Worm (Caenorhabditis elegans) whole organism, mixed stage, embryonic: ENCODE results near the gene F42A6.1.
"Not testable (repeated sequence)": the region's sequence is repeated elsewhere in the genome, so short reads cannot be mapped to it uniquely, and the experiment has no call there.

Experiments
- M03D4.4 ChIP-seq: sonication (generic microtip); optimal IDR thresholded peaks from 2 replicates; lab custom pipeline; 2017; ENCODE audit warnings: mild to moderate bottlenecking, missing genetic modification characterization, missing compliant biosample characterization
- bed-3 ChIP-seq: fragments of 200-800 bp; sonication (Bioruptor generic); optimal IDR thresholded peaks from 3 replicates; lab custom pipeline; 2018; ENCODE audit warnings: mild to moderate bottlenecking, missing genetic modification characterization, moderate library complexity, missing compliant biosample characterization
- blmp-1 ChIP-seq: fragments of 150-350 bp; optimal IDR thresholded peaks from 2 replicates; lab custom pipeline; 2014; ENCODE audit warnings: missing biosample characterization, missing genetic modification characterization
- ceh-39 ChIP-seq: fragments of 150-350 bp; optimal IDR thresholded peaks from 2 replicates; lab custom pipeline; 2014; ENCODE audit warnings: missing biosample characterization, missing genetic modification characterization
- ceh-43 ChIP-seq: fragments of 200-800 bp; sonication (Bioruptor generic); optimal IDR thresholded peaks from 2 replicates; lab custom pipeline; 2018; ENCODE audit warnings: mild to moderate bottlenecking, missing genetic modification characterization, moderate library complexity, missing compliant biosample characterization
- ceh-83 ChIP-seq: fragments of 200-800 bp; sonication (Bioruptor generic); optimal IDR thresholded peaks from 2 replicates; lab custom pipeline; 2018; ENCODE audit warnings: mild to moderate bottlenecking, missing genetic modification characterization, missing compliant biosample characterization
- ces-1 ChIP-seq: fragments of 150-350 bp; optimal IDR thresholded peaks from 2 replicates; lab custom pipeline; 2014; ENCODE audit warnings: missing biosample characterization, missing genetic modification reagents, missing genetic modification characterization
- cnd-1 ChIP-seq: fragments of 200-800 bp; sonication (Bioruptor generic); optimal IDR thresholded peaks from 2 replicates; lab custom pipeline; 2018; ENCODE audit warnings: mild to moderate bottlenecking, missing genetic modification characterization, missing compliant biosample characterization
- drap-1 ChIP-seq: fragments of 200-800 bp; sonication (Bioruptor generic); optimal IDR thresholded peaks from 3 replicates; lab custom pipeline; 2018; ENCODE audit warnings: mild to moderate bottlenecking, missing genetic modification characterization, missing compliant biosample characterization
- elt-1 ChIP-seq: sonication (generic microtip); optimal IDR thresholded peaks from 2 replicates; lab custom pipeline; 2017; ENCODE audit warnings: missing genetic modification characterization, mild to moderate bottlenecking, missing compliant biosample characterization, antibody characterized with exemption, moderate library complexity, borderline replicate concordance; ENCODE audit not compliant: insufficient read depth
- elt-3 ChIP-seq: fragments of 150-350 bp; optimal IDR thresholded peaks from 2 replicates; lab custom pipeline; 2014; ENCODE audit warnings: missing biosample characterization, missing genetic modification characterization
- flh-1 ChIP-seq: fragments of 200-800 bp; sonication (Bioruptor generic); optimal IDR thresholded peaks from 2 replicates; lab custom pipeline; 2018; ENCODE audit warnings: mild to moderate bottlenecking, missing genetic modification characterization, moderate library complexity, missing compliant biosample characterization
- ham-2 ChIP-seq: fragments of 200-800 bp; sonication (Bioruptor generic); optimal IDR thresholded peaks from 2 replicates; lab custom pipeline; 2018; ENCODE audit warnings: mild to moderate bottlenecking, missing genetic modification characterization, missing compliant biosample characterization
- hlh-1 ChIP-seq: fragments of 150-350 bp; optimal IDR thresholded peaks from 2 replicates; lab custom pipeline; 2014; ENCODE audit warnings: missing biosample characterization, missing genetic modification reagents, missing genetic modification characterization
- lin-13 ChIP-seq: fragments of 150-350 bp; optimal IDR thresholded peaks from 2 replicates; lab custom pipeline; 2014; ENCODE audit warnings: missing biosample characterization, missing genetic modification characterization
- lin-32 ChIP-seq: fragments of 200-800 bp; sonication (Bioruptor generic); optimal IDR thresholded peaks from 2 replicates; lab custom pipeline; 2018; ENCODE audit warnings: mild to moderate bottlenecking, missing genetic modification characterization, missing compliant biosample characterization
- lsy-2 ChIP-seq: fragments of 150-350 bp; optimal IDR thresholded peaks from 2 replicates; lab custom pipeline; 2014; ENCODE audit warnings: missing biosample characterization, missing genetic modification characterization
- mab-5 ChIP-seq: fragments of 150-350 bp; optimal IDR thresholded peaks from 2 replicates; lab custom pipeline; 2014; ENCODE audit warnings: missing biosample characterization, missing genetic modification characterization
- mep-1 ChIP-seq: fragments of 150-350 bp; optimal IDR thresholded peaks from 2 replicates; lab custom pipeline; 2017; ENCODE audit warnings: missing biosample characterization, missing genetic modification reagents, missing genetic modification characterization, inconsistent platforms
- mls-2 ChIP-seq: sonication (generic microtip); optimal IDR thresholded peaks from 2 replicates; lab custom pipeline; 2016; ENCODE audit warnings: mild to moderate bottlenecking, missing genetic modification characterization, moderate library complexity, missing compliant biosample characterization
- nhr-12 ChIP-seq: fragments of 150-350 bp; optimal IDR thresholded peaks from 2 replicates; lab custom pipeline; 2014; ENCODE audit warnings: missing biosample characterization, missing genetic modification characterization
- nhr-2 ChIP-seq: fragments of 150-350 bp; optimal IDR thresholded peaks from 2 replicates; lab custom pipeline; 2014; ENCODE audit warnings: missing biosample characterization, missing genetic modification characterization
- nhr-237 ChIP-seq: fragments of 150-350 bp; optimal IDR thresholded peaks from 2 replicates; lab custom pipeline; 2014; ENCODE audit warnings: missing biosample characterization, missing genetic modification characterization
- nhr-76 ChIP-seq: sonication (generic microtip); optimal IDR thresholded peaks from 2 replicates; lab custom pipeline; 2017; ENCODE audit warnings: missing biosample characterization, missing genetic modification characterization
- pha-4 ChIP-seq: fragments of 150-350 bp; optimal IDR thresholded peaks from 2 replicates; lab custom pipeline; 2018; ENCODE audit warnings: missing biosample characterization, missing genetic modification reagents, missing genetic modification characterization
- sem-2 ChIP-seq: fragments of 200-800 bp; sonication (Bioruptor generic); optimal IDR thresholded peaks from 2 replicates; lab custom pipeline; 2018; ENCODE audit warnings: mild to moderate bottlenecking, missing genetic modification characterization, missing compliant biosample characterization
- snpc-4 ChIP-seq: fragments of 150-350 bp; optimal IDR thresholded peaks from 2 replicates; lab custom pipeline; 2014; ENCODE audit warnings: missing biosample characterization, missing genetic modification characterization
- sptf-1 ChIP-seq: sonication (generic microtip); optimal IDR thresholded peaks from 2 replicates; lab custom pipeline; 2017; ENCODE audit warnings: mild to moderate bottlenecking, missing genetic modification characterization, moderate library complexity, missing compliant biosample characterization
- tbx-8 ChIP-seq: fragments of 200-800 bp; sonication (Bioruptor generic); optimal IDR thresholded peaks from 2 replicates; lab custom pipeline; 2018; ENCODE audit warnings: mild to moderate bottlenecking, missing genetic modification characterization, moderate library complexity, missing compliant biosample characterization
- unc-120 ChIP-seq: sonication (generic microtip); optimal IDR thresholded peaks from 2 replicates; lab custom pipeline; 2017; ENCODE audit warnings: missing genetic modification characterization, missing compliant biosample characterization; ENCODE audit not compliant: poor library complexity, severe bottlenecking
- unc-39 ChIP-seq: fragments of 150-350 bp; optimal IDR thresholded peaks from 2 replicates; lab custom pipeline; 2014; ENCODE audit warnings: missing biosample characterization, missing genetic modification characterization
- unc-62 ChIP-seq: fragments of 150-350 bp; optimal IDR thresholded peaks from 2 replicates; lab custom pipeline; 2014; ENCODE audit warnings: missing biosample characterization, missing genetic modification reagents, missing genetic modification characterization
- zip-8 ChIP-seq: fragments of 150-350 bp; optimal IDR thresholded peaks from 2 replicates; lab custom pipeline; 2014; ENCODE audit warnings: missing biosample characterization, missing genetic modification characterization
- ztf-11 ChIP-seq: fragments of 150-350 bp; optimal IDR thresholded peaks from 2 replicates; lab custom pipeline; 2014; ENCODE audit warnings: missing biosample characterization, missing genetic modification characterization

F42A6.1 gene

DNA sequence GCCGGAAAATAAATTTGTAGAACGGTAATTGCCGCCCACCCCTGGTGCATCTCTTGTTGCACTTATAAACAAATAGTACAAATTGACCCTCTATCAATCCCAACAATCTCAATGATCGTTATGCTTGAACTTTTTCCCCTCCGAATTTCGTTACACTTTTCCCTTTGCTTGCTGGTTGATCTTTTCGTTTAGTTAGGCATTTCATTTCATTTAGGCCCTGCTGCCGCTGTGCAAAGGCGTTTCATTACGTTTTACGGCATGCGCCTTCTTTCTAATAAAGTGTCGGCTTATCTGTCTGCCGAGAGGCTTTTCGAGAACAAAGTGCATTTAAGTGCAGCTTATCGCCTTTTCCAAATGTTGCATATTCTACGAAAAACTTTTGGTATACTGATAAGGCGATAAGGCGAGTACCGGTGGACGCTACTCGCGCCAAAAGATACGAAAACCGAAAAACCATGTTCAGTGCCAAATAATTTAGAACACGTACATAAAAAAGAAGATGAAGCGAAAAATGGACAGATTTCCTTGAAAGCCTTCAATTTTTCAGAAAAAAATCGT, 44.1 kb upstream of the F42A6.1 start:
- TF ChIP-seq flh-1 (GFP tag; lab: Kevin White, UChicago) (no peak), unc-39 (no peak), cnd-1 (tag; lab: Kevin White, UChicago) (no peak), pha-4 (tag; lab: Kevin White, UChicago) (no peak)

DNA sequence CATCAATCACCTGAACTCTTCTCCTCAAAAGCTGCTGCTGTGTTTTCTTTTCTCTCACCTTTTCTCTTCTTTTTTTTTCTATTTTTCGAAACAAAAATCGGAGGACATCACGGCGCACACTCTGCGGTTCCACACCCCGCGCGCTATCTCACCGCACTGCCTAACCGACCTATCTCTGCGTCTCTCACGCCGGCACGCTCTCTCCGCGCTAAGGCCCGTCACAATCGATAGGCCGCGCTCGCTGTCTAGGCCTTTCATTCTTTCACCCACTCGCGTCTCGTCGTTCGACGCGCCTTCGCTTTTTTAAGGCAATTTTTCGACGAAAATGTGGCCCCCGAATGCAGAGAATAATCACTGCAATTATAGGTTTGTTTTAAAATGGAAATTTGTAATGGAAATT, 43.6 kb upstream of the F42A6.1 start, which contains the start of gene zip-11:
Gene zip-11 (plus strand): TSS at position 34 of the 400 bp plus-strand sequence.
- TF ChIP-seq lsy-2 (tag; lab: Kevin White, UChicago) (peak; percentile 21), elt-1 (no peak), mep-1 (tag; lab: Kevin White, UChicago) (peak; percentile 24), nhr-237 (tag; lab: Kevin White, UChicago) (peak; percentile 24), unc-120 (peak; percentile 62), ztf-11 (no peak), sem-2 (no peak), hlh-1 (tag; lab: Kevin White, UChicago) (no peak), ham-2 (GFP tag; lab: Kevin White, UChicago) (no peak), nhr-76 (tag; lab: Kevin White, UChicago) (no peak), snpc-4 (no peak), ceh-39 (tag; lab: Kevin White, UChicago) (peak; percentile 23), lin-32 (no peak), pha-4 (tag; lab: Kevin White, UChicago) (peak; percentile 60), mls-2 (tag; lab: Kevin White, UChicago) (no peak), ceh-43 (GFP tag; lab: Kevin White, UChicago) (no peak), elt-3 (tag; lab: Kevin White, UChicago) (no peak), unc-62 (GFP tag; lab: Kevin White, UChicago) (peak; percentile 34), cnd-1 (tag; lab: Kevin White, UChicago) (no peak), flh-1 (GFP tag; lab: Kevin White, UChicago) (no peak)
- TF ChIP-seq, all 35 proteins: peak for 7

DNA sequence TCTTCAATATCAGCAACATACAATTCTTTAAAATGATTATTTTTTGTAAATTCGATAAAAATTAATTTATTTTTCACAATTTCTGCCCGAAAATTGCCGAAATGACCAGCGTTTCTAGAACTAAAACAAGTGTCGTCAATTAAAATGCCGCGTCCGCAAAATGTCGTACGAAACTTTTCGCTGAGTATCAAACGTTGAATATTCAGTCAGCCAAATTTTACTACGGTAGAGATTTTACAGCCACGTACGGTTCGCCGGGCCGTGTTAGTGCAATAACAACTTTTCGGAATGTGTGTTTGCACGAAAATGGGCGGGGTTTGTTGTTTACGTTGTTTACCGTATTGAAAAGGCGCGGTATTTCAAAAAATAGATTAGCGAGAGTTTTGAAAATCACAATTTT, 41.5 kb upstream of the F42A6.1 start:
- TF ChIP-seq lsy-2 (tag; lab: Kevin White, UChicago), result peak; percentile 85

DNA sequence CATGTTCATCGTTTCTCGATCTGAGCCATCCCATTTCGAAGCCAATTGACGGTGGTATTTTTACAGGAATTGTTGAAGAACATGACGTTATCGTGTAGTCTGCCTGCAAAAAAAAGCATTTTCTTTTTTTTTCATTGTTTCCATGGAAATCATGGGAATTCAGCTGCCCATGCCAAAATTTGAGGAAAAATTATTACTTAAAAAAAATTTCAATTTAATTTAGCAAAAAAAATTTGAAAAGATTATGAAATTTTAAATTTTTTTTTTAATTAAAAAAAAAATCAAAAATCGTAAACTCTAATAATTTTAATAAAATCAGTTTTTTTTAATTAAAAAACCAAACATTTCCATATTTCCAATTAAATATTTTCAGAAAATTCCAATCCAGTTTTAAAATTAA, 23.1 kb upstream of the F42A6.1 start, which contains the start of gene F42A6.5:
Gene F42A6.5 (minus strand): TSS at position 101 of the 400 bp plus-strand sequence.
- not testable (repeated sequence) for TF ChIP-seq pha-4 (tag; lab: Kevin White, UChicago); sptf-1 (tag; lab: Kevin White, UChicago); blmp-1

DNA sequence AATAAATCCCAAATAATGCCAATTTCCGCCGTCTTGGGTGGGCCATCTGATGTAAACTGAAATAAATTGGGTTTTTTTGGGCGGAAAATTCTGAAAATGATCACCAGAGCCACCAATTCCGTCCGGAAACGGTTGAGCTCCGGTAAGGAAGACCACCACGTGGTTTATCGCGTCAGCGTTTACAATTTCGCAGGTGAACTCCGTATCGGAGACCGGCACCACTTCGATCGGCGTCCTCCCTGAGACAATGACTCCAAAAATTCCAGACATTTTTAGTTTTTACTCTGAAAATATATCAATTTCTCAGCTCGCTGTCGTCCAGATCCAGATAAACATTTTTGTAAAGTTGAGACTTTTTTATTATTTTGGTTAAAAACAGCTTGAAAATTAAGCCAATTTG, 18.3 kb upstream of the F42A6.1 start, which contains the start of gene F42A6.6:
Gene F42A6.6 (minus strand): TSS at position 289 of the 400 bp plus-strand sequence.
- no peak for TF ChIP-seq bed-3 (GFP tag; lab: Kevin White, UChicago)
- peak; percentile 13 for TF ChIP-seq cnd-1 (tag; lab: Kevin White, UChicago)
- no peak for TF ChIP-seq mls-2 (tag; lab: Kevin White, UChicago)
- TF ChIP-seq ztf-11, result no peak
- TF ChIP-seq M03D4.4 (tag; lab: Kevin White, UChicago), result peak; percentile 35
- peak; percentile 65 for TF ChIP-seq ceh-83

DNA sequence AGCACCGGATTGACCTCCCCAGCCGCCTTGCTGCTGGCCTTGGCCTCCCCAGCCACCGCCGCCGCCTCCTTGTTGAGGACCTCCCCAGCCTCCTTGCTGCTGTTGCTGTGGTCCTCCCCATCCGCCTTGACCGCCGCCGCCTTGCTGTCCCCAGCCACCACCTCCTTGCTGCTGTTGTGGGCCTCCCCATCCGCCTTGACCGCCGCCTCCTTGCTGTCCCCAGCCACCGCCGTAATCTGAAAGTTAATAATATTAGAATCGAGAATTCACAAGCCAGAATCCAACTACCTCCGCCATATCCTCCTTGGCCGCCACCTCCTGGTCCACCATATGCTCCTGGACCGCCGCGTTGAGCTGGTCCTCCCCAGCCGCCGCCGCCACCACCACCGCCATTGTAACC, 17.6 kb upstream of the F42A6.1 start:
- peak; percentile 10 for TF ChIP-seq ceh-43 (GFP tag; lab: Kevin White, UChicago)
- TF ChIP-seq mab-5, result no peak
- no peak for TF ChIP-seq nhr-12
- no peak for TF ChIP-seq unc-39
- peak; percentile 46 for TF ChIP-seq cnd-1 (tag; lab: Kevin White, UChicago)
- no peak for TF ChIP-seq elt-3 (tag; lab: Kevin White, UChicago)
- TF ChIP-seq sem-2, result peak; percentile 22
- peak; percentile 65 for TF ChIP-seq sptf-1 (tag; lab: Kevin White, UChicago)
- no peak for TF ChIP-seq unc-62 (GFP tag; lab: Kevin White, UChicago)
- TF ChIP-seq ces-1, result no peak
- no peak for TF ChIP-seq mep-1 (tag; lab: Kevin White, UChicago)
- TF ChIP-seq flh-1 (GFP tag; lab: Kevin White, UChicago), result no peak
- peak; percentile 51 for TF ChIP-seq mls-2 (tag; lab: Kevin White, UChicago)
- TF ChIP-seq blmp-1, result no peak
- no peak for TF ChIP-seq unc-120
- TF ChIP-seq elt-1, result no peak
- TF ChIP-seq ham-2 (GFP tag; lab: Kevin White, UChicago), result no peak
- no peak for TF ChIP-seq lsy-2 (tag; lab: Kevin White, UChicago)
- TF ChIP-seq ceh-83, result peak; percentile 66
- no peak for TF ChIP-seq lin-32
- TF ChIP-seq tbx-8 (GFP tag; lab: Kevin White, UChicago), result no peak
- TF ChIP-seq snpc-4, result no peak
- peak; percentile 36 for TF ChIP-seq drap-1 (GFP tag; lab: Kevin White, UChicago)
- no peak for TF ChIP-seq nhr-237 (tag; lab: Kevin White, UChicago)
- TF ChIP-seq hlh-1 (tag; lab: Kevin White, UChicago), result no peak
- no peak for TF ChIP-seq bed-3 (GFP tag; lab: Kevin White, UChicago)
- TF ChIP-seq ztf-11, result no peak
- no peak for TF ChIP-seq lin-13 (tag; lab: Kevin White, UChicago)
- no peak for TF ChIP-seq zip-8 (tag; lab: Kevin White, UChicago)
- TF ChIP-seq ceh-39 (tag; lab: Kevin White, UChicago), result no peak
- TF ChIP-seq nhr-76 (tag; lab: Kevin White, UChicago), result no peak
- TF ChIP-seq nhr-2 (tag; lab: Kevin White, UChicago), result no peak
- no peak for TF ChIP-seq pha-4 (tag; lab: Kevin White, UChicago)
- no peak for TF ChIP-seq M03D4.4 (tag; lab: Kevin White, UChicago)
